Worm (Caenorhabditis elegans) whole organism, midembryonic: Measurements from ENCODE around the gene cwp-5.

Experiments
- T22C8.4 ChIP-seq: fragments of 200-800 bp; sonication (Bioruptor generic); IDR thresholded peaks from 2 replicates; pipeline ENCODE4 v1.3.6; 2022; ENCODE audit warnings: missing genetic modification characterization, missing compliant biosample characterization
- cog-1 ChIP-seq: sonication (generic microtip); optimal IDR thresholded peaks from 2 replicates; lab custom pipeline; 2016; ENCODE audit warnings: missing genetic modification characterization, missing compliant biosample characterization
- flt-1 ChIP-seq: fragments of 200-800 bp; sonication (Bioruptor generic); IDR thresholded peaks from 2 replicates; pipeline ENCODE4 v1.3.6; 2022; ENCODE audit warnings: missing genetic modification characterization, missing compliant biosample characterization
- klf-2 ChIP-seq: fragments of 200-800 bp; sonication (Bioruptor generic); conservative IDR thresholded peaks from 2 replicates; pipeline ENCODE4 v1.3.6; 2022; ENCODE audit warnings: missing genetic modification reagents, missing genetic modification characterization, missing compliant biosample characterization
- med-1 ChIP-seq: sonication (generic microtip); optimal IDR thresholded peaks from 2 replicates; lab custom pipeline; 2017; ENCODE audit warnings: missing genetic modification characterization, mild to moderate bottlenecking, missing compliant biosample characterization, antibody characterized with exemption, missing genetic modification reagents; ENCODE audit not compliant: insufficient read depth
- ref-1 ChIP-seq: fragments of 200-800 bp; sonication (Bioruptor generic); conservative IDR thresholded peaks from 2 replicates; pipeline ENCODE4 v1.3.6; 2022; ENCODE audit warnings: missing genetic modification reagents, missing genetic modification characterization, missing compliant biosample characterization
- tab-1 ChIP-seq: fragments of 200-800 bp; sonication (Bioruptor generic); IDR thresholded peaks from 2 replicates; pipeline ENCODE4 v1.3.6; 2022; ENCODE audit warnings: missing genetic modification characterization, missing compliant biosample characterization
- ztf-29 ChIP-seq: fragments of 200-800 bp; sonication (Bioruptor generic); IDR thresholded peaks from 2 replicates; pipeline ENCODE4 v1.3.6; 2022; ENCODE audit warnings: missing genetic modification reagents, missing genetic modification characterization, missing compliant biosample characterization

ce11 chrX:13144975-13145618 is 44.7 kb downstream of the cwp-5 start:
- peak; percentile 87 for TF ChIP-seq cog-1
- peak; percentile 35; the same call in 1 of the 2 replicates for TF ChIP-seq ztf-29 (GFP tag; lab: Robert Waterston, UW)
- TF ChIP-seq ref-1 (GFP tag; lab: Robert Waterston, UW), result 0 out of 2 replicates have a peak, but pooled peaks have one; percentile 9
- peak; percentile 79 for TF ChIP-seq tab-1 (GFP tag; lab: Robert Waterston, UW)
- TF ChIP-seq T22C8.4 (GFP tag; lab: Robert Waterston, UW), result peak; percentile 73
- peak; percentile 84 for TF ChIP-seq flt-1 (GFP tag; lab: Robert Waterston, UW)
- TF ChIP-seq med-1 (GFP tag; lab: Kevin White, UChicago), result no peak
- TF ChIP-seq klf-2 (GFP tag; lab: Robert Waterston, UW), result no peak
